Worm (Caenorhabditis elegans) whole organism, L1 larva: Measurements from ENCODE around the gene H37A05.4.

Experiments
- aha-1 ChIP-seq: fragments of 150-350 bp; optimal IDR thresholded peaks from 2 replicates; lab custom pipeline; 2014; ENCODE audit warnings: missing biosample characterization, missing genetic modification characterization
- fos-1 ChIP-seq: fragments of 150-350 bp; optimal IDR thresholded peaks from 2 replicates; lab custom pipeline; 2014; ENCODE audit warnings: missing biosample characterization, missing genetic modification characterization
- lin-13 ChIP-seq: fragments of 150-350 bp; optimal IDR thresholded peaks from 2 replicates; lab custom pipeline; 2014; ENCODE audit warnings: missing biosample characterization, missing genetic modification reagents, missing genetic modification characterization
- nhr-237 ChIP-seq: fragments of 150-350 bp; optimal IDR thresholded peaks from 2 replicates; lab custom pipeline; 2014; ENCODE audit warnings: missing biosample characterization, missing genetic modification characterization
- nhr-76 ChIP-seq: sonication (generic microtip); optimal IDR thresholded peaks from 2 replicates; lab custom pipeline; 2017; ENCODE audit warnings: missing biosample characterization, missing genetic modification characterization
- unc-86 ChIP-seq: sonication (generic microtip); optimal IDR thresholded peaks from 2 replicates; lab custom pipeline; 2016; ENCODE audit warnings: missing genetic modification characterization, missing compliant biosample characterization

DNA sequence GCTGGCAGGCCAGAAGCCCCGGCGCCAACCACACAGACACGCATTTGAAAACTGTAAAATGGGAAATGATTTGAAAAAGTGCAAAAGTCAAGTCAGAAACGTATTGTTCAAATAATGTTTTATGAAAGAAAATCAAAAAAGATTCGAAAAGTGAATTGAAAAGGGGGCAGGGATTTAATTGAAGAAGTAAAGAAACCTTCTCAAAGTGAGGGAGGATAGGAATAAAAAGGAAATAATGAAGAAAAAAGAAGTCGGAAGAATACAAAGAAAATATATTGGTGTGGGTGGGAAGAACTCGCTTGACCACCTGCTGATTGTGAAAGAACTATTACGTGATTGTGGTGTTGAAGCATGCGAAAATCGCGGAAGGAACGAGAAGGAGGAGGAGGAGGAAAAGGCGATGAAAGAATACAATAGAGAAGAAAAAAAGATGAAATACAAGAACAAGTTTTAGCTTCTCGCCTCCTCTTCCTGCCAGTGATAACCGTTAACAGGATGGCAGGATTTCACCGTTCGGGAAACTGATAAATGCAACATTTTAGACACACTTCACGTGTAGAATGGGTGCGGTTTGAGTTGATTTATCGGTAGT, 42.8 kb downstream of the H37A05.4 start, which contains the start of gene fmo-4:
- TF ChIP-seq fos-1 (tag; lab: Kevin White, UChicago) (no peak), aha-1 (tag; lab: Kevin White, UChicago) (no peak), nhr-76 (no peak), lin-13 (no peak), unc-86 (no peak), nhr-237 (tag; lab: Kevin White, UChicago) (no peak)
